Worm (Caenorhabditis elegans): ENCODE data around the gene F11E6.8.

ce11 chrIV:17431287-17431686 lies 19.1 kb downstream of the F11E6.8 start, which contains the start of gene lact-6:
- TF ChIP-seq sea-1 (GFP tag; conservative IDR thresholded peaks at IDR 0.05) = no peak
- no peak for TF ChIP-seq ama-1 (optimal IDR thresholded peaks at IDR 0.05)
- TF ChIP-seq tra-4 (tag; optimal IDR thresholded peaks at IDR 0.05) = no peak
- no peak for TF ChIP-seq tbx-37 (GFP tag; conservative IDR thresholded peaks at IDR 0.05)
- no peak for TF ChIP-seq B0310.2 (tag; optimal IDR thresholded peaks at IDR 0.05)
- TF ChIP-seq ceh-13 (GFP tag; optimal IDR thresholded peaks at IDR 0.05) = no peak
- no peak for TF ChIP-seq scrt-1 (GFP tag; IDR thresholded peaks at IDR 0.05)
- TF ChIP-seq ets-7 (tag; optimal IDR thresholded peaks at IDR 0.05) = no peak
- TF ChIP-seq flt-1 (GFP tag; IDR thresholded peaks at IDR 0.05) = no peak
- TF ChIP-seq tbx-11 (GFP tag; IDR thresholded peaks at IDR 0.05) = no peak
- TF ChIP-seq F13C5.2 (tag; optimal IDR thresholded peaks at IDR 0.05) = no peak
- TF ChIP-seq aly-1 (tag; optimal IDR thresholded peaks at IDR 0.05) = no peak
- no peak for TF ChIP-seq ceh-36 (tag; optimal IDR thresholded peaks at IDR 0.05)

All from whole organism, early embryonic.